Fruit fly (Drosophila melanogaster): ENCODE measurements around the gene CG12065.

dm6 chrX:8529598-8529997 lies 44.5 kb upstream of the CG12065 start, which contains the start of gene PIP82:
- TF ChIP-seq rn (GFP tag; IDR thresholded peaks at IDR 0.05), result no peak
- no peak for TF ChIP-seq CG8159 (tag; optimal IDR thresholded peaks at IDR 0.05)
